Fruit fly (Drosophila melanogaster) whole organism, prepupa: ENCODE results near the gene mad2.

ENCODE experiments used
- Blimp-1 ChIP-seq: fragments of 200-800 bp; sonication (Bioruptor generic); optimal IDR thresholded peaks from 3 replicates; lab custom pipeline; 2017; ENCODE audit warnings: missing biosample characterization, missing genetic modification characterization, mild to moderate bottlenecking, moderate library complexity, missing genetic modification reagents
- CG10669 ChIP-seq: fragments of 200-800 bp; sonication (Bioruptor generic); optimal IDR thresholded peaks from 3 replicates; lab custom pipeline; 2018; ENCODE audit warnings: missing biosample characterization, mild to moderate bottlenecking, missing genetic modification characterization, moderate library complexity
- CG11294 ChIP-seq: fragments of 200-800 bp; sonication (Bioruptor generic); IDR thresholded peaks from 2 replicates; pipeline ENCODE4 v1.3.6; 2022; ENCODE audit warnings: missing biosample characterization, missing genetic modification characterization
- CG11762 ChIP-seq: fragments of 200-800 bp; sonication (Bioruptor generic); optimal IDR thresholded peaks from 3 replicates; lab custom pipeline; 2016; ENCODE audit warnings: missing biosample characterization, missing genetic modification characterization; ENCODE audit not compliant: insufficient read depth
- CG15336 ChIP-seq: fragments of 200-800 bp; sonication (Bioruptor generic); IDR thresholded peaks from 2 replicates; pipeline ENCODE4 v1.3.6; 2022; ENCODE audit warnings: missing biosample characterization, missing genetic modification characterization
- CG1621 ChIP-seq: fragments of 200-800 bp; sonication (Bioruptor generic); optimal IDR thresholded peaks from 3 replicates; lab custom pipeline; 2018; ENCODE audit warnings: missing biosample characterization, mild to moderate bottlenecking, missing genetic modification characterization
- CG3032 ChIP-seq: fragments of 200-800 bp; optimal IDR thresholded peaks from 2 replicates; lab custom pipeline; 2019; ENCODE audit warnings: missing biosample characterization, mild to moderate bottlenecking, missing genetic modification characterization, moderate library complexity
- CG31627 ChIP-seq: fragments of 200-800 bp; sonication (Bioruptor generic); optimal IDR thresholded peaks from 3 replicates; lab custom pipeline; 2016; ENCODE audit warnings: missing biosample characterization, missing genetic modification characterization
- CG32006 ChIP-seq: fragments of 200-800 bp; sonication (Bioruptor generic); optimal IDR thresholded peaks from 3 replicates; lab custom pipeline; 2017; ENCODE audit warnings: missing biosample characterization, mild to moderate bottlenecking, missing genetic modification characterization
- CG34406 ChIP-seq: fragments of 200-800 bp; sonication (Bioruptor generic); optimal IDR thresholded peaks from 3 replicates; lab custom pipeline; 2016; ENCODE audit warnings: missing biosample characterization, missing genetic modification characterization
- CG3919 ChIP-seq: fragments of 200-800 bp; sonication (Bioruptor generic); optimal IDR thresholded peaks from 3 replicates; lab custom pipeline; 2016; ENCODE audit warnings: missing biosample characterization, missing genetic modification characterization
- CG4318 ChIP-seq: fragments of 200-800 bp; sonication (Bioruptor generic); optimal IDR thresholded peaks from 3 replicates; lab custom pipeline; 2017; ENCODE audit warnings: missing biosample characterization, mild to moderate bottlenecking, missing genetic modification characterization
- CG6276 ChIP-seq: fragments of 200-800 bp; sonication (Bioruptor generic); optimal IDR thresholded peaks from 2 replicates; lab custom pipeline; 2017; ENCODE audit warnings: missing biosample characterization, mild to moderate bottlenecking, missing genetic modification characterization
- CG6792 ChIP-seq: fragments of 200-800 bp; sonication (Bioruptor generic); optimal IDR thresholded peaks from 3 replicates; lab custom pipeline; 2016; ENCODE audit warnings: missing biosample characterization, missing genetic modification characterization
- CG6854 ChIP-seq: fragments of 200-800 bp; sonication (Bioruptor generic); optimal IDR thresholded peaks from 2 replicates; lab custom pipeline; 2017; ENCODE audit warnings: missing biosample characterization, mild to moderate bottlenecking, missing genetic modification characterization
- CG7368 ChIP-seq: fragments of 200-800 bp; sonication (Bioruptor generic); optimal IDR thresholded peaks from 3 replicates; lab custom pipeline; 2016; ENCODE audit warnings: missing biosample characterization, missing genetic modification characterization
- CG8119 ChIP-seq: fragments of 200-800 bp; sonication (Bioruptor generic); IDR thresholded peaks from 3 replicates; pipeline ENCODE4 v1.3.6; 2022; ENCODE audit warnings: missing biosample characterization, missing genetic modification characterization
- CG8319 ChIP-seq: fragments of 200-800 bp; sonication (Bioruptor generic); optimal IDR thresholded peaks from 3 replicates; lab custom pipeline; 2016; ENCODE audit warnings: missing biosample characterization, missing genetic modification characterization
- CG8632 ChIP-seq: fragments of 200-800 bp; sonication (Bioruptor generic); optimal IDR thresholded peaks from 3 replicates; lab custom pipeline; 2016; ENCODE audit warnings: missing biosample characterization, missing genetic modification characterization
- CG9139 ChIP-seq: fragments of 200-800 bp; sonication (Bioruptor generic); optimal IDR thresholded peaks from 3 replicates; lab custom pipeline; 2017; ENCODE audit warnings: missing biosample characterization, mild to moderate bottlenecking, missing genetic modification characterization
- Eip75B ChIP-seq: fragments of 200-800 bp; sonication (Bioruptor generic); optimal IDR thresholded peaks from 3 replicates; lab custom pipeline; 2016; ENCODE audit warnings: missing biosample characterization, missing genetic modification characterization
- Eip78C ChIP-seq: fragments of 200-800 bp; sonication (Bioruptor generic); peaks from one replicate; lab custom pipeline; 2016; ENCODE audit warnings: missing biosample characterization, missing genetic modification characterization
- Eip93F ChIP-seq: fragments of 200-800 bp; sonication (Bioruptor generic); optimal IDR thresholded peaks from 2 replicates; lab custom pipeline; 2016; ENCODE audit warnings: missing biosample characterization, mild to moderate bottlenecking, missing genetic modification characterization
- Ets21C ChIP-seq: fragments of 200-800 bp; sonication (Bioruptor generic); optimal IDR thresholded peaks from 3 replicates; lab custom pipeline; 2016; ENCODE audit warnings: missing biosample characterization, missing genetic modification characterization
- Ets96B ChIP-seq: fragments of 200-800 bp; optimal IDR thresholded peaks from 2 replicates; lab custom pipeline; 2019; ENCODE audit warnings: missing biosample characterization, mild to moderate bottlenecking, missing genetic modification characterization, moderate library complexity
- Hr38 ChIP-seq: sonication (Bioruptor generic); optimal IDR thresholded peaks from 2 replicates; lab custom pipeline; 2016; ENCODE audit warnings: missing biosample characterization, missing genetic modification characterization
- Hr4 ChIP-seq: fragments of 200-800 bp; sonication (Bioruptor generic); optimal IDR thresholded peaks from 3 replicates; lab custom pipeline; 2016; ENCODE audit warnings: missing biosample characterization, missing genetic modification characterization
- Lpt ChIP-seq: fragments of 200-800 bp; sonication (Bioruptor generic); optimal IDR thresholded peaks from 3 replicates; lab custom pipeline; 2016; ENCODE audit warnings: missing biosample characterization, missing genetic modification characterization
- Met ChIP-seq: fragments of 200-800 bp; sonication (Bioruptor generic); optimal IDR thresholded peaks from 3 replicates; lab custom pipeline; 2016; ENCODE audit warnings: missing biosample characterization, missing genetic modification characterization
- OdsH ChIP-seq: fragments of 200-800 bp; sonication (Bioruptor generic); optimal IDR thresholded peaks from 3 replicates; lab custom pipeline; 2016; ENCODE audit warnings: missing biosample characterization, missing genetic modification characterization
- Smox ChIP-seq: fragments of 200-800 bp; sonication (Bioruptor generic); optimal IDR thresholded peaks from 3 replicates; lab custom pipeline; 2016; ENCODE audit warnings: missing biosample characterization, missing genetic modification characterization
- Sox15 ChIP-seq: fragments of 200-800 bp; sonication (Bioruptor generic); optimal IDR thresholded peaks from 3 replicates; lab custom pipeline; 2016; ENCODE audit warnings: missing biosample characterization, missing genetic modification characterization
- achi ChIP-seq: fragments of 200-800 bp; sonication (Bioruptor generic); optimal IDR thresholded peaks from 3 replicates; lab custom pipeline; 2016; ENCODE audit warnings: missing biosample characterization, missing genetic modification characterization
- acj6 ChIP-seq: fragments of 200-800 bp; sonication (Bioruptor generic); optimal IDR thresholded peaks from 3 replicates; lab custom pipeline; 2016; ENCODE audit warnings: missing biosample characterization, missing genetic modification characterization
- cyc ChIP-seq: fragments of 200-800 bp; sonication (Bioruptor generic); optimal IDR thresholded peaks from 3 replicates; lab custom pipeline; 2016; ENCODE audit warnings: missing biosample characterization, missing genetic modification characterization
- dac ChIP-seq: fragments of 200-800 bp; sonication (Bioruptor generic); optimal IDR thresholded peaks from 2 replicates; lab custom pipeline; 2017; ENCODE audit warnings: missing biosample characterization, mild to moderate bottlenecking, missing genetic modification characterization
- dsx ChIP-seq: fragments of 200-800 bp; optimal IDR thresholded peaks from 3 replicates; lab custom pipeline; 2019; ENCODE audit warnings: missing biosample characterization, mild to moderate bottlenecking, missing genetic modification characterization, moderate library complexity; ENCODE audit not compliant: poor library complexity, severe bottlenecking
- eg ChIP-seq: fragments of 200-800 bp; sonication (Bioruptor generic); IDR thresholded peaks from 3 replicates; pipeline ENCODE4 v1.3.6; 2022; ENCODE audit warnings: missing biosample characterization, missing genetic modification characterization
- esn ChIP-seq: fragments of 200-800 bp; sonication (Bioruptor generic); optimal IDR thresholded peaks from 2 replicates; lab custom pipeline; 2016; ENCODE audit warnings: missing biosample characterization, mild to moderate bottlenecking, missing genetic modification characterization, moderate library complexity
- fd85E ChIP-seq: fragments of 200-800 bp; sonication (Bioruptor generic); optimal IDR thresholded peaks from 3 replicates; lab custom pipeline; 2016; ENCODE audit warnings: missing biosample characterization, missing genetic modification characterization
- net ChIP-seq: fragments of 200-800 bp; sonication (Bioruptor generic); optimal IDR thresholded peaks from 3 replicates; lab custom pipeline; 2016; ENCODE audit warnings: missing biosample characterization, missing genetic modification characterization
- pdm3 ChIP-seq: fragments of 200-800 bp; sonication (Bioruptor generic); optimal IDR thresholded peaks from 3 replicates; lab custom pipeline; 2016; ENCODE audit warnings: missing biosample characterization, missing genetic modification characterization
- salr ChIP-seq, 2 experiments: fragments of 200-800 bp; sonication (Bioruptor generic); optimal IDR thresholded peaks; 3 replicates each; lab custom pipeline; 2016 to 2018; ENCODE audit warnings: missing biosample characterization in 2 of 2, missing genetic modification characterization in 2 of 2, mild to moderate bottlenecking in 1 of 2
- spab ChIP-seq: fragments of 200-800 bp; sonication (Bioruptor generic); optimal IDR thresholded peaks from 2 replicates; lab custom pipeline; 2017; ENCODE audit warnings: missing biosample characterization, mild to moderate bottlenecking, missing genetic modification characterization, missing genetic modification reagents
- svp ChIP-seq: fragments of 200-800 bp; sonication (Bioruptor generic); peaks from one replicate; lab custom pipeline; 2016; ENCODE audit warnings: missing biosample characterization, missing genetic modification characterization
- topi ChIP-seq: fragments of 200-800 bp; sonication (Bioruptor generic); optimal IDR thresholded peaks from 3 replicates; lab custom pipeline; 2016; ENCODE audit warnings: missing biosample characterization, missing genetic modification characterization

mad2 gene

dm6 chr3L:5802063-5802531 is 10.8 kb downstream of the mad2 start:
- no peak for TF ChIP-seq pdm3 (GFP tag; lab: Kevin White, UChicago)
- no peak for TF ChIP-seq dsx (GFP tag; lab: Kevin White, UChicago)
- TF ChIP-seq CG3032 (tag; lab: Kevin White, UChicago), result no peak
- TF ChIP-seq CG8119 (GFP tag; lab: Robert Waterston, UW), result peak; percentile 46; the same call in 1 of the 3 replicates
- peak; percentile 25 for TF ChIP-seq CG3919 (GFP tag; lab: Kevin White, UChicago)
- TF ChIP-seq Eip93F, result no peak
- TF ChIP-seq CG11762 (GFP tag; lab: Kevin White, UChicago), result no peak
- peak; percentile 51; the same call in 1 of the 3 replicates for TF ChIP-seq eg (GFP tag; lab: Robert Waterston, UW)
- TF ChIP-seq spab (GFP tag; lab: Kevin White, UChicago), result no peak
- TF ChIP-seq OdsH (GFP tag; lab: Kevin White, UChicago), result no peak
- TF ChIP-seq Hr4 (GFP tag; lab: Kevin White, UChicago), result no peak
- no peak for TF ChIP-seq svp
- no peak for TF ChIP-seq Ets21C
- TF ChIP-seq CG6276 (GFP tag; lab: Kevin White, UChicago), result peak; percentile 61
- no peak for TF ChIP-seq Blimp-1 (GFP tag; lab: Kevin White, UChicago)
- no peak for TF ChIP-seq CG31627 (GFP tag; lab: Kevin White, UChicago)
- TF ChIP-seq Sox15 (GFP tag; lab: Kevin White, UChicago), result no peak
- no peak for TF ChIP-seq achi (GFP tag; lab: Kevin White, UChicago)
- peak; percentile 78 for TF ChIP-seq Eip78C (GFP tag; lab: Kevin White, UChicago)
- no peak for TF ChIP-seq salr (GFP tag; optimal IDR thresholded peaks at IDR 0.05; lab: Kevin White, UChicago)
- peak; percentile 15 for TF ChIP-seq CG6792 (GFP tag; lab: Kevin White, UChicago)
- no peak for TF ChIP-seq CG9139
- no peak for TF ChIP-seq fd85E
- no peak for TF ChIP-seq Ets96B (tag; lab: Kevin White, UChicago)
- no peak for TF ChIP-seq dac (GFP tag; lab: Kevin White, UChicago)
- TF ChIP-seq Eip75B (GFP tag; lab: Kevin White, UChicago), result peak; percentile 59
- peak; percentile 24 for TF ChIP-seq CG1621
- no peak for TF ChIP-seq Hr38 (GFP tag; lab: Kevin White, UChicago)
- TF ChIP-seq CG32006, result no peak
- no peak for TF ChIP-seq acj6 (GFP tag; lab: Kevin White, UChicago)
- peak; percentile 32 for TF ChIP-seq Lpt
- TF ChIP-seq Smox (GFP tag; lab: Kevin White, UChicago), result no peak
- peak; percentile 24 for TF ChIP-seq CG6854
- TF ChIP-seq CG8632 (GFP tag; lab: Kevin White, UChicago), result no peak
- TF ChIP-seq CG10669 (GFP tag; lab: Kevin White, UChicago), result no peak
- peak; percentile 8 for TF ChIP-seq esn (GFP tag; lab: Kevin White, UChicago)
- no peak for TF ChIP-seq Met
- TF ChIP-seq CG8319 (GFP tag; lab: Kevin White, UChicago), result no peak
- peak; percentile 8 for TF ChIP-seq CG34406 (GFP tag; lab: Kevin White, UChicago)
- peak; percentile 63 for TF ChIP-seq CG15336 (GFP tag; lab: Robert Waterston, UW)
- no peak for TF ChIP-seq cyc
- TF ChIP-seq CG11294 (GFP tag; lab: Robert Waterston, UW), result no peak
- TF ChIP-seq, all 60 proteins: peak for 13

dm6 chr3L:5797274-5797673 is 15.6 kb downstream of the mad2 start:
- no peak for TF ChIP-seq cyc
- TF ChIP-seq CG31627 (GFP tag; lab: Kevin White, UChicago), result no peak
- no peak for TF ChIP-seq CG7368
- no peak for TF ChIP-seq CG4318 (GFP tag; lab: Kevin White, UChicago)
- no peak for TF ChIP-seq CG10669 (GFP tag; lab: Kevin White, UChicago)
- TF ChIP-seq Met, result no peak
- no peak for TF ChIP-seq Eip93F
- TF ChIP-seq Eip78C (GFP tag; lab: Kevin White, UChicago), result no peak
- no peak for TF ChIP-seq topi
- no peak for TF ChIP-seq esn (GFP tag; lab: Kevin White, UChicago)
- no peak for TF ChIP-seq CG8632 (GFP tag; lab: Kevin White, UChicago)
- TF ChIP-seq Hr4 (GFP tag; lab: Kevin White, UChicago), result no peak
- no peak for TF ChIP-seq net
- TF ChIP-seq, all 60 proteins: peak for 0
